Worm (Caenorhabditis elegans): ENCODE measurements around the gene C34D10.1.

DNA sequence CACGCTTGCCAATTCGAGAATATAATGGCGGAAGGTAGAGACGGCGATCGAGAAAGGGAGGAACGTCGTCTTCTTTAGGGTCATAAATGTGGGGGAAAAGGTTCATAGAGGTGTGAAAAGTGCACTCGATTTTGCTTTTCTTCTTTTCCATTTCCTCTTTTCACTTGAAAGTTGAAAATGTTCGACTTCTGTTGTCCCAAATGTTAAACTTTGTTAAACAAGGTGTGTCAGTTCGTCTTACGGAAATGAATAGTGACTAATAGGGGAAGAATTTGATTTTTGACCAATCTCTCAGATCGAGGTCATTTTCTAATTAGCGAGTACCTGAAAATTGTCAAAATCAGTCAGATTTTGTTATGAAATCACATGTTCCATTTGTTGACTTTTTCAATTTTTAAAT is 24.4 kb upstream of the C34D10.1 start:
- no peak for TF ChIP-seq fkh-10 (GFP tag; optimal IDR thresholded peaks at IDR 0.05)
- TF ChIP-seq nhr-11 (tag; optimal IDR thresholded peaks at IDR 0.05), result no peak
- no peak for TF ChIP-seq lsy-2 (tag; optimal IDR thresholded peaks at IDR 0.05)
